Worm (Caenorhabditis elegans): ENCODE data around the gene C38C3.6.

ce11 chrV:1540249-1540648 is 48.8 kb upstream of the C38C3.6 start:
- TF ChIP-seq hmg-4 (GFP tag; optimal IDR thresholded peaks at IDR 0.05) (no peak), ama-1 (optimal IDR thresholded peaks at IDR 0.05) (no peak), B0310.2 (tag; optimal IDR thresholded peaks at IDR 0.05) (no peak), F13C5.2 (tag; optimal IDR thresholded peaks at IDR 0.05) (no peak), flt-1 (GFP tag; IDR thresholded peaks at IDR 0.05) (no peak), scrt-1 (GFP tag; IDR thresholded peaks at IDR 0.05) (no peak), ets-7 (tag; optimal IDR thresholded peaks at IDR 0.05) (no peak), hmbx-1 (tag; optimal IDR thresholded peaks at IDR 0.05) (no peak), tra-4 (tag; optimal IDR thresholded peaks at IDR 0.05) (no peak), aly-1 (tag; optimal IDR thresholded peaks at IDR 0.05) (no peak)

All from whole organism, early embryonic.